Fruit fly (Drosophila melanogaster) whole organism, prepupa: ENCODE data around the gene CG7025.
A peak's percentile ranks its signal among the peaks of the same experiment; 100 is the strongest.

Source experiments
- CG10631 ChIP-seq: fragments of 200-800 bp; sonication (Bioruptor generic); optimal IDR thresholded peaks from 2 replicates; lab custom pipeline; 2016; ENCODE audit warnings: missing biosample characterization, missing genetic modification characterization
- CG10669 ChIP-seq: fragments of 200-800 bp; sonication (Bioruptor generic); optimal IDR thresholded peaks from 3 replicates; lab custom pipeline; 2018; ENCODE audit warnings: missing biosample characterization, mild to moderate bottlenecking, missing genetic modification characterization, moderate library complexity
- CG11294 ChIP-seq: fragments of 200-800 bp; sonication (Bioruptor generic); IDR thresholded peaks from 2 replicates; pipeline ENCODE4 v1.3.6; 2022; ENCODE audit warnings: missing biosample characterization, missing genetic modification characterization
- CG11762 ChIP-seq: fragments of 200-800 bp; sonication (Bioruptor generic); optimal IDR thresholded peaks from 3 replicates; lab custom pipeline; 2016; ENCODE audit warnings: missing biosample characterization, missing genetic modification characterization; ENCODE audit not compliant: insufficient read depth
- CG11902 ChIP-seq: fragments of 200-800 bp; sonication (Bioruptor generic); optimal IDR thresholded peaks from 3 replicates; lab custom pipeline; 2016; ENCODE audit warnings: missing biosample characterization, missing genetic modification characterization
- CG15336 ChIP-seq: fragments of 200-800 bp; sonication (Bioruptor generic); IDR thresholded peaks from 2 replicates; pipeline ENCODE4 v1.3.6; 2022; ENCODE audit warnings: missing biosample characterization, missing genetic modification characterization
- CG1621 ChIP-seq: fragments of 200-800 bp; sonication (Bioruptor generic); optimal IDR thresholded peaks from 3 replicates; lab custom pipeline; 2018; ENCODE audit warnings: missing biosample characterization, mild to moderate bottlenecking, missing genetic modification characterization
- CG16779 ChIP-seq: fragments of 200-800 bp; sonication (Bioruptor generic); optimal IDR thresholded peaks from 3 replicates; lab custom pipeline; 2017; ENCODE audit warnings: missing biosample characterization, mild to moderate bottlenecking, missing genetic modification characterization
- CG3032 ChIP-seq: fragments of 200-800 bp; optimal IDR thresholded peaks from 2 replicates; lab custom pipeline; 2019; ENCODE audit warnings: missing biosample characterization, mild to moderate bottlenecking, missing genetic modification characterization, moderate library complexity
- CG31627 ChIP-seq: fragments of 200-800 bp; sonication (Bioruptor generic); optimal IDR thresholded peaks from 3 replicates; lab custom pipeline; 2016; ENCODE audit warnings: missing biosample characterization, missing genetic modification characterization
- CG32006 ChIP-seq: fragments of 200-800 bp; sonication (Bioruptor generic); optimal IDR thresholded peaks from 3 replicates; lab custom pipeline; 2017; ENCODE audit warnings: missing biosample characterization, mild to moderate bottlenecking, missing genetic modification characterization
- CG3919 ChIP-seq: fragments of 200-800 bp; sonication (Bioruptor generic); optimal IDR thresholded peaks from 3 replicates; lab custom pipeline; 2016; ENCODE audit warnings: missing biosample characterization, missing genetic modification characterization
- CG4318 ChIP-seq: fragments of 200-800 bp; sonication (Bioruptor generic); optimal IDR thresholded peaks from 3 replicates; lab custom pipeline; 2017; ENCODE audit warnings: missing biosample characterization, mild to moderate bottlenecking, missing genetic modification characterization
- CG6163 ChIP-seq: fragments of 200-800 bp; sonication (Bioruptor generic); IDR thresholded peaks from 3 replicates; pipeline ENCODE4 v1.3.6; 2022; ENCODE audit warnings: missing biosample characterization, missing genetic modification characterization
- CG6792 ChIP-seq: fragments of 200-800 bp; sonication (Bioruptor generic); optimal IDR thresholded peaks from 3 replicates; lab custom pipeline; 2016; ENCODE audit warnings: missing biosample characterization, missing genetic modification characterization
- CG6808 ChIP-seq: fragments of 200-800 bp; sonication (Bioruptor generic); optimal IDR thresholded peaks from 3 replicates; lab custom pipeline; 2017; ENCODE audit warnings: missing biosample characterization, missing genetic modification characterization, mild to moderate bottlenecking, moderate library complexity, missing genetic modification reagents
- CG6854 ChIP-seq: fragments of 200-800 bp; sonication (Bioruptor generic); optimal IDR thresholded peaks from 2 replicates; lab custom pipeline; 2017; ENCODE audit warnings: missing biosample characterization, mild to moderate bottlenecking, missing genetic modification characterization
- CG8319 ChIP-seq: fragments of 200-800 bp; sonication (Bioruptor generic); optimal IDR thresholded peaks from 3 replicates; lab custom pipeline; 2016; ENCODE audit warnings: missing biosample characterization, missing genetic modification characterization
- CG8632 ChIP-seq: fragments of 200-800 bp; sonication (Bioruptor generic); optimal IDR thresholded peaks from 3 replicates; lab custom pipeline; 2016; ENCODE audit warnings: missing biosample characterization, missing genetic modification characterization
- CG9139 ChIP-seq: fragments of 200-800 bp; sonication (Bioruptor generic); optimal IDR thresholded peaks from 3 replicates; lab custom pipeline; 2017; ENCODE audit warnings: missing biosample characterization, mild to moderate bottlenecking, missing genetic modification characterization
- Eip75B ChIP-seq: fragments of 200-800 bp; sonication (Bioruptor generic); optimal IDR thresholded peaks from 3 replicates; lab custom pipeline; 2016; ENCODE audit warnings: missing biosample characterization, missing genetic modification characterization
- Eip93F ChIP-seq: fragments of 200-800 bp; sonication (Bioruptor generic); optimal IDR thresholded peaks from 2 replicates; lab custom pipeline; 2016; ENCODE audit warnings: missing biosample characterization, mild to moderate bottlenecking, missing genetic modification characterization
- Ets21C ChIP-seq: fragments of 200-800 bp; sonication (Bioruptor generic); optimal IDR thresholded peaks from 3 replicates; lab custom pipeline; 2016; ENCODE audit warnings: missing biosample characterization, missing genetic modification characterization
- Ets96B ChIP-seq: fragments of 200-800 bp; optimal IDR thresholded peaks from 2 replicates; lab custom pipeline; 2019; ENCODE audit warnings: missing biosample characterization, mild to moderate bottlenecking, missing genetic modification characterization, moderate library complexity
- Gug ChIP-seq: fragments of 200-800 bp; sonication (Bioruptor generic); IDR thresholded peaks from 2 replicates; pipeline ENCODE4 v1.3.6; 2022; ENCODE audit warnings: missing biosample characterization, missing genetic modification characterization
- Hr38 ChIP-seq: sonication (Bioruptor generic); optimal IDR thresholded peaks from 2 replicates; lab custom pipeline; 2016; ENCODE audit warnings: missing biosample characterization, missing genetic modification characterization
- Hr39 ChIP-seq: fragments of 200-800 bp; sonication (Bioruptor generic); optimal IDR thresholded peaks from 2 replicates; lab custom pipeline; 2016; ENCODE audit warnings: missing biosample characterization, missing genetic modification characterization
- Hr4 ChIP-seq: fragments of 200-800 bp; sonication (Bioruptor generic); optimal IDR thresholded peaks from 3 replicates; lab custom pipeline; 2016; ENCODE audit warnings: missing biosample characterization, missing genetic modification characterization
- Lpt ChIP-seq: fragments of 200-800 bp; sonication (Bioruptor generic); optimal IDR thresholded peaks from 3 replicates; lab custom pipeline; 2016; ENCODE audit warnings: missing biosample characterization, missing genetic modification characterization
- OdsH ChIP-seq: fragments of 200-800 bp; sonication (Bioruptor generic); optimal IDR thresholded peaks from 3 replicates; lab custom pipeline; 2016; ENCODE audit warnings: missing biosample characterization, missing genetic modification characterization
- Smox ChIP-seq: fragments of 200-800 bp; sonication (Bioruptor generic); optimal IDR thresholded peaks from 3 replicates; lab custom pipeline; 2016; ENCODE audit warnings: missing biosample characterization, missing genetic modification characterization
- Sox102F ChIP-seq: fragments of 200-800 bp; sonication (Bioruptor generic); optimal IDR thresholded peaks from 2 replicates; lab custom pipeline; 2016; ENCODE audit warnings: missing biosample characterization, mild to moderate bottlenecking, missing genetic modification characterization
- Sox14 ChIP-seq: fragments of 200-800 bp; sonication (Bioruptor generic); optimal IDR thresholded peaks from 3 replicates; lab custom pipeline; 2016; ENCODE audit warnings: missing biosample characterization, missing genetic modification characterization
- Sox15 ChIP-seq: fragments of 200-800 bp; sonication (Bioruptor generic); optimal IDR thresholded peaks from 3 replicates; lab custom pipeline; 2016; ENCODE audit warnings: missing biosample characterization, missing genetic modification characterization
- achi ChIP-seq: fragments of 200-800 bp; sonication (Bioruptor generic); optimal IDR thresholded peaks from 3 replicates; lab custom pipeline; 2016; ENCODE audit warnings: missing biosample characterization, missing genetic modification characterization
- acj6 ChIP-seq: fragments of 200-800 bp; sonication (Bioruptor generic); optimal IDR thresholded peaks from 3 replicates; lab custom pipeline; 2016; ENCODE audit warnings: missing biosample characterization, missing genetic modification characterization
- cyc ChIP-seq: fragments of 200-800 bp; sonication (Bioruptor generic); optimal IDR thresholded peaks from 3 replicates; lab custom pipeline; 2016; ENCODE audit warnings: missing biosample characterization, missing genetic modification characterization
- dac ChIP-seq: fragments of 200-800 bp; sonication (Bioruptor generic); optimal IDR thresholded peaks from 2 replicates; lab custom pipeline; 2017; ENCODE audit warnings: missing biosample characterization, mild to moderate bottlenecking, missing genetic modification characterization
- dsx ChIP-seq: fragments of 200-800 bp; optimal IDR thresholded peaks from 3 replicates; lab custom pipeline; 2019; ENCODE audit warnings: missing biosample characterization, mild to moderate bottlenecking, missing genetic modification characterization, moderate library complexity; ENCODE audit not compliant: poor library complexity, severe bottlenecking
- eg ChIP-seq: fragments of 200-800 bp; sonication (Bioruptor generic); IDR thresholded peaks from 3 replicates; pipeline ENCODE4 v1.3.6; 2022; ENCODE audit warnings: missing biosample characterization, missing genetic modification characterization
- esn ChIP-seq: fragments of 200-800 bp; sonication (Bioruptor generic); optimal IDR thresholded peaks from 2 replicates; lab custom pipeline; 2016; ENCODE audit warnings: missing biosample characterization, mild to moderate bottlenecking, missing genetic modification characterization, moderate library complexity
- fd59A ChIP-seq: fragments of 200-800 bp; sonication (Bioruptor generic); optimal IDR thresholded peaks from 2 replicates; lab custom pipeline; 2017; ENCODE audit warnings: missing biosample characterization, mild to moderate bottlenecking, missing genetic modification characterization, missing genetic modification reagents
- fd85E ChIP-seq: fragments of 200-800 bp; sonication (Bioruptor generic); optimal IDR thresholded peaks from 3 replicates; lab custom pipeline; 2016; ENCODE audit warnings: missing biosample characterization, missing genetic modification characterization
- fkh ChIP-seq: fragments of 200-800 bp; sonication (Bioruptor generic); optimal IDR thresholded peaks from 3 replicates; lab custom pipeline; 2017; ENCODE audit warnings: missing biosample characterization, mild to moderate bottlenecking, missing genetic modification characterization, moderate library complexity
- lz ChIP-seq: fragments of 200-800 bp; sonication (Bioruptor generic); optimal IDR thresholded peaks from 3 replicates; lab custom pipeline; 2016; ENCODE audit warnings: missing biosample characterization, missing genetic modification characterization
- net ChIP-seq: fragments of 200-800 bp; sonication (Bioruptor generic); optimal IDR thresholded peaks from 3 replicates; lab custom pipeline; 2016; ENCODE audit warnings: missing biosample characterization, missing genetic modification characterization
- pdm3 ChIP-seq: fragments of 200-800 bp; sonication (Bioruptor generic); optimal IDR thresholded peaks from 3 replicates; lab custom pipeline; 2016; ENCODE audit warnings: missing biosample characterization, missing genetic modification characterization
- salr ChIP-seq, 2 experiments: fragments of 200-800 bp; sonication (Bioruptor generic); optimal IDR thresholded peaks; 3 replicates each; lab custom pipeline; 2016 to 2018; ENCODE audit warnings: missing biosample characterization in 2 of 2, missing genetic modification characterization in 2 of 2, mild to moderate bottlenecking in 1 of 2
- spab ChIP-seq: fragments of 200-800 bp; sonication (Bioruptor generic); optimal IDR thresholded peaks from 2 replicates; lab custom pipeline; 2017; ENCODE audit warnings: missing biosample characterization, mild to moderate bottlenecking, missing genetic modification characterization, missing genetic modification reagents
- ss ChIP-seq, 2 experiments: fragments of 200-800 bp; sonication (Bioruptor generic); optimal IDR thresholded peaks; 2 replicates in 1 of 2; 3 replicates in 1 of 2; lab custom pipeline; 2017 to 2018; ENCODE audit warnings: mild to moderate bottlenecking in 2 of 2, missing biosample characterization in 2 of 2, missing genetic modification characterization in 2 of 2, moderate library complexity in 1 of 2
- topi ChIP-seq: fragments of 200-800 bp; sonication (Bioruptor generic); optimal IDR thresholded peaks from 3 replicates; lab custom pipeline; 2016; ENCODE audit warnings: missing biosample characterization, missing genetic modification characterization
- vri ChIP-seq: fragments of 200-800 bp; sonication (Bioruptor generic); optimal IDR thresholded peaks from 3 replicates; lab custom pipeline; 2016; ENCODE audit warnings: missing biosample characterization, mild to moderate bottlenecking, missing genetic modification characterization

CG7025 gene

dm6 chr2L:7703534-7703933 lies 11.1 kb upstream of the CG7025 start:
- TF ChIP-seq CG15336 (GFP tag; lab: Robert Waterston, UW) (peak; percentile 81; the same call in 1 of the 2 replicates), CG8319 (peak; percentile 87), CG32006 (peak; percentile 77), CG10631 (GFP tag; lab: Kevin White, UChicago) (peak; percentile 75), vri (GFP tag; lab: Kevin White, UChicago) (peak; percentile 75), Hr4 (peak; percentile 62), Sox15 (GFP tag; lab: Kevin White, UChicago) (peak; percentile 82), Hr39 (GFP tag; lab: Kevin White, UChicago) (peak; percentile 84), Eip75B (GFP tag; lab: Kevin White, UChicago) (peak; percentile 83), fd85E (GFP tag; lab: Kevin White, UChicago) (peak; percentile 24), Ets96B (no peak), Hr38 (GFP tag; lab: Kevin White, UChicago) (no peak), Ets21C (peak; percentile 72), Smox (peak; percentile 77), dsx (GFP tag; lab: Kevin White, UChicago) (peak; percentile 74), achi (GFP tag; lab: Kevin White, UChicago) (peak; percentile 80), topi (GFP tag; lab: Kevin White, UChicago) (peak; percentile 81), CG6854 (no peak), Sox14 (GFP tag; lab: Kevin White, UChicago) (peak; percentile 83), acj6 (peak; percentile 80), CG31627 (GFP tag; lab: Kevin White, UChicago) (peak; percentile 80), CG10669 (GFP tag; lab: Kevin White, UChicago) (peak; percentile 84), cyc (GFP tag; lab: Kevin White, UChicago) (peak; percentile 63), CG1621 (tag; lab: Kevin White, UChicago) (peak; percentile 56), Eip93F (GFP tag; lab: Kevin White, UChicago) (no peak), ss (GFP tag; optimal IDR thresholded peaks at IDR 0.05; lab: Kevin White, UChicago) (peak; percentile 61 to 81), CG6163 (GFP tag; lab: Robert Waterston, UW) (peak; percentile 60; the same call in 2 of the 3 replicates), Gug (no peak), CG9139 (peak; percentile 68), fd59A (GFP tag; lab: Kevin White, UChicago) (peak; percentile 80), eg (GFP tag; lab: Robert Waterston, UW) (peak; percentile 47; the same call in 2 of the 3 replicates), pdm3 (GFP tag; lab: Kevin White, UChicago) (peak; percentile 86), CG3032 (peak; percentile 84), CG8632 (GFP tag; lab: Kevin White, UChicago) (peak; percentile 87), CG11902 (peak; percentile 59), CG3919 (peak; percentile 73), CG6792 (peak; percentile 85), salr (GFP tag; optimal IDR thresholded peaks at IDR 0.05; lab: Kevin White, UChicago) (peak; percentile 7 to 60), dac (GFP tag; lab: Kevin White, UChicago) (no peak), CG11294 (GFP tag; lab: Robert Waterston, UW) (peak; percentile 25; the same call in 1 of the 2 replicates), CG11762 (peak; percentile 76), lz (GFP tag; lab: Kevin White, UChicago) (peak; percentile 80), OdsH (peak; percentile 83), CG4318 (GFP tag; lab: Kevin White, UChicago) (peak; percentile 17), CG16779 (tag; lab: Kevin White, UChicago) (peak; percentile 40), fkh (no peak), Sox102F (peak; percentile 86), net (GFP tag; lab: Kevin White, UChicago) (peak; percentile 79), Lpt (peak; percentile 50), esn (GFP tag; lab: Kevin White, UChicago) (peak; percentile 87), spab (GFP tag; lab: Kevin White, UChicago) (peak; percentile 68), CG6808 (peak; percentile 79)
